Worm (Caenorhabditis elegans): Measurements from ENCODE around the gene B0294.3.

B0294.3 gene

DNA sequence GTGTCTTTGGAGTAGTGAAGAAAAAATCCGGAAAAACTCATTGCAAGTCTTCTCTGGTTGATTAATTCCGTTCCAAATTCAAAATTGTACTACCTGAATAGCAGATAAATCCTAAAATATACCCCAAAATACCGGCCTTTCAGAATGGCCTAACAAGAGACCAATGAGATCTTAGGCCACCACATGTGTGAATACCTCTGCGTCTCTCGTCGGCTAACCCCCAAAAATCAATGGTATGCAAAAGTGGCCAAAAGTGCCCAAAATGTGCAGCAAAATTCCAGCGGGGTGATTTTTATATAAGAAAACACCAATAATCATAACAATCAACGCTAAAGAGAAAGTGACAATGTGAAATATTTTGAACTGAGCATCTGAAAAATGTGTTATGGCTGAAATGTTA lies 38.4 kb upstream of the B0294.3 start, which contains the start of gene T26C11.9 (continued):
- TF ChIP-seq pat-9 (tag; optimal IDR thresholded peaks at IDR 0.05) (no peak), ceh-19 (GFP tag; optimal IDR thresholded peaks at IDR 0.05) (no peak), nhr-232 (tag; optimal IDR thresholded peaks at IDR 0.05) (no peak), sox-2 (GFP tag; IDR thresholded peaks at IDR 0.05) (no peak), elt-2 (tag; optimal IDR thresholded peaks at IDR 0.05) (peak; percentile 5), hlh-15 (tag; optimal IDR thresholded peaks at IDR 0.05) (no peak), pha-4 (tag; optimal IDR thresholded peaks at IDR 0.05) (no peak), sox-4 (tag; optimal IDR thresholded peaks at IDR 0.05) (no peak), C38D4.7 (GFP tag; optimal IDR thresholded peaks at IDR 0.05) (no peak)

ce11 chrX:1856160-1856559 lies 35.8 kb upstream of the B0294.3 start, which contains the start of gene ceh-39:
Gene ceh-39 (minus strand): TSS chrX:1856172.
- peak; percentile 76 for TF ChIP-seq nfya-1 (tag; optimal IDR thresholded peaks at IDR 0.05)
- TF ChIP-seq npax-4 (tag; optimal IDR thresholded peaks at IDR 0.05): no peak
- peak; percentile 65 for TF ChIP-seq ceh-18 (tag; optimal IDR thresholded peaks at IDR 0.05)
- no peak for TF ChIP-seq lim-6 (tag; optimal IDR thresholded peaks at IDR 0.05)
- TF ChIP-seq fkh-10 (GFP tag; optimal IDR thresholded peaks at IDR 0.05): peak; percentile 9
- no peak for TF ChIP-seq madf-2 (tag; optimal IDR thresholded peaks at IDR 0.05)
- peak; percentile 3 for TF ChIP-seq fkh-6 (tag; optimal IDR thresholded peaks at IDR 0.05)
- TF ChIP-seq ets-4 (tag; optimal IDR thresholded peaks at IDR 0.05): no peak
- TF ChIP-seq hlh-13 (GFP tag; optimal IDR thresholded peaks at IDR 0.05): no peak
- peak; percentile 27 for TF ChIP-seq elt-2 (tag; optimal IDR thresholded peaks at IDR 0.05)
- TF ChIP-seq mec-3 (tag; optimal IDR thresholded peaks at IDR 0.05; ENCODE audit: borderline replicate concordance): no peak
- TF ChIP-seq hlh-30 (tag; optimal IDR thresholded peaks at IDR 0.05; ENCODE audit: insufficient read depth): peak; percentile 36
- TF ChIP-seq ref-2 (tag; optimal IDR thresholded peaks at IDR 0.05): peak; percentile 74
- peak; percentile 55 for TF ChIP-seq unc-55 (GFP tag; optimal IDR thresholded peaks at IDR 0.05)
- TF ChIP-seq ceh-14 (tag; optimal IDR thresholded peaks at IDR 0.05): peak; percentile 16
- TF ChIP-seq hlh-6 (tag; optimal IDR thresholded peaks at IDR 0.05): no peak
- peak; percentile 84 for TF ChIP-seq ceh-31 (tag; optimal IDR thresholded peaks at IDR 0.05)
- TF ChIP-seq unc-42 (tag; optimal IDR thresholded peaks at IDR 0.05): peak; percentile 70
- TF ChIP-seq pqm-1 (tag; optimal IDR thresholded peaks at IDR 0.05): peak; percentile 22
- peak; percentile 94 for TF ChIP-seq sdc-2 (tag; optimal IDR thresholded peaks at IDR 0.05)
- TF ChIP-seq unc-86 (tag; optimal IDR thresholded peaks at IDR 0.05): no peak
- TF ChIP-seq ceh-45 (GFP tag; IDR thresholded peaks at IDR 0.05): no peak
- peak; percentile 44 for TF ChIP-seq ceh-2 (tag; optimal IDR thresholded peaks at IDR 0.05)
- TF ChIP-seq T23F11.4 (GFP tag; optimal IDR thresholded peaks at IDR 0.05): peak; percentile 20
- peak; percentile 66 for TF ChIP-seq tbx-2 (tag; optimal IDR thresholded peaks at IDR 0.05)
- peak; percentile 37 for TF ChIP-seq C08G9.2 (tag; optimal IDR thresholded peaks at IDR 0.05)
- peak; percentile 59 for TF ChIP-seq ceh-34 (tag; optimal IDR thresholded peaks at IDR 0.05)
- TF ChIP-seq ceh-19 (GFP tag; optimal IDR thresholded peaks at IDR 0.05): peak; percentile 11

ce11 chrX:1857777-1858176 lies 34.2 kb upstream of the B0294.3 start:
- TF ChIP-seq madf-2 (tag; optimal IDR thresholded peaks at IDR 0.05) (no peak), ets-4 (tag; optimal IDR thresholded peaks at IDR 0.05) (no peak), ceh-6 (GFP tag; optimal IDR thresholded peaks at IDR 0.05) (no peak), ama-1 (optimal IDR thresholded peaks at IDR 0.05) (no peak), tbx-7 (tag; optimal IDR thresholded peaks at IDR 0.05) (no peak), mec-3 (tag; optimal IDR thresholded peaks at IDR 0.05; ENCODE audit: borderline replicate concordance) (no peak)

ce11 chrX:1858616-1859015 lies 33.4 kb upstream of the B0294.3 start:
- no peak for TF ChIP-seq pqm-1 (tag; optimal IDR thresholded peaks at IDR 0.05)
- TF ChIP-seq pag-3 (tag; optimal IDR thresholded peaks at IDR 0.05; ENCODE audit: borderline replicate concordance): peak; percentile 48
- TF ChIP-seq nfya-1 (tag; optimal IDR thresholded peaks at IDR 0.05): peak; percentile 65
- no peak for TF ChIP-seq pax-1 (tag; optimal IDR thresholded peaks at IDR 0.05)
- peak; percentile 76 for TF ChIP-seq sox-4 (tag; optimal IDR thresholded peaks at IDR 0.05)
- TF ChIP-seq unc-86 (tag; optimal IDR thresholded peaks at IDR 0.05): peak; percentile 53
- TF ChIP-seq tbx-7 (tag; optimal IDR thresholded peaks at IDR 0.05): peak; percentile 37
- peak; percentile 64 for TF ChIP-seq fax-1 (tag; optimal IDR thresholded peaks at IDR 0.05)
- peak; percentile 65 for TF ChIP-seq syd-9 (tag; optimal IDR thresholded peaks at IDR 0.05)
- TF ChIP-seq hlh-13 (GFP tag; optimal IDR thresholded peaks at IDR 0.05): peak; percentile 65
- TF ChIP-seq elt-2 (tag; optimal IDR thresholded peaks at IDR 0.05): peak; percentile 85
- no peak for TF ChIP-seq ets-4 (tag; optimal IDR thresholded peaks at IDR 0.05)
- TF ChIP-seq dve-1 (tag; optimal IDR thresholded peaks at IDR 0.05): peak; percentile 19
- peak; percentile 88 for TF ChIP-seq hlh-6 (tag; optimal IDR thresholded peaks at IDR 0.05)
- peak; percentile 62 for TF ChIP-seq lin-11 (tag; optimal IDR thresholded peaks at IDR 0.05)
- peak; percentile 66 for TF ChIP-seq C38D4.7 (GFP tag; optimal IDR thresholded peaks at IDR 0.05)
- peak; percentile 82 for TF ChIP-seq ceh-31 (tag; optimal IDR thresholded peaks at IDR 0.05)
- peak; percentile 74 for TF ChIP-seq sox-2 (GFP tag; IDR thresholded peaks at IDR 0.05)
- TF ChIP-seq ttx-3 (tag; optimal IDR thresholded peaks at IDR 0.05): peak; percentile 82
- no peak for TF ChIP-seq Y22D7AL.16 (tag; optimal IDR thresholded peaks at IDR 0.05)
- TF ChIP-seq ahr-1 (tag; optimal IDR thresholded peaks at IDR 0.05): peak; percentile 42

Data from whole organism, late embryonic.